Worm (Caenorhabditis elegans): ENCODE measurements around the gene ZK546.19.
"Not testable (repeated sequence)": the region's sequence is repeated elsewhere in the genome, so short reads cannot be mapped to it uniquely, and the experiment has no call there.

Gene ZK546.19

DNA sequence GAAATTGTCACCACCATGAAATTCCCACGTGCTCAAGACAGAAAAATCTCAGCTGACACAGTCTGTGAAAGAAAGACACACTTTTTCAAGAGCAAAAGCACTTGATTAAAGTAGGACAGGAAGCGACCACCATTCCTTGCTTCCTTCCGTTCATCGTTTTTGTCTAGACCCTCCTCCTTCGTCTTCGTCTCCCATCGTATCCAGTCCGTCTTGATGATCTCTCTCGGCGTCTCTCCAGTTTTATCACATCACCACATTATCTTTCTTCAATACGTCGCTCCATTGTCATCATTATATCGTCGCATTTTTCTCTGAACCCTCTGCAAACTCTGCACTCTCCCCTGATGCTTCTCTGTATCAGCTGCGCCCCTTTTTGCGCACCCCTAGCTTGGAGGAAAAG is 33.4 kb upstream of the ZK546.19 start:
- TF ChIP-seq ceh-36 (tag; optimal IDR thresholded peaks at IDR 0.05) = no peak
- TF ChIP-seq ets-7 (tag; optimal IDR thresholded peaks at IDR 0.05) = no peak
- no peak for TF ChIP-seq ama-1 (optimal IDR thresholded peaks at IDR 0.05)
- TF ChIP-seq pes-1 (GFP tag; IDR thresholded peaks at IDR 0.05) = no peak
- no peak for TF ChIP-seq flt-1 (GFP tag; IDR thresholded peaks at IDR 0.05)
- TF ChIP-seq tbx-11 (GFP tag; IDR thresholded peaks at IDR 0.05) = no peak

DNA sequence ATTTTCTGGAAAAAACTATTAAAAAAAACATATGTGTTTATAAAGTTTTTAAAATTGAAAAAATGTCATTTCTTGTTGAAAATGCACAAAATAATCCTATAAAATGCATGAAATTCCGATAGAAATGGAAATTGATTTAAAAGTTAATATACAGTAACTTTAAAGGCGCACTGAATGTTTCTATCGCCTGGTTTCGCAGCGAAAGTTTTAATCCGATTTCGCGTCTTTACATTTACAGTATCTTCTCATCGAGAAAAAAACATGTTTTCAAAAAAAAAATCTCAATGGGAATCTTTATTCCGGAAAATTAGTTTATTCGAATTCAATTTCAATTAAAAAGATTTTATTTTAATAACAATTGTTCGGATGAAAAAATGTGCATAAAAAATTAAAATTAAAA is 27.3 kb upstream of the ZK546.19 start, which contains the start of gene R05F9.11:
Gene R05F9.11 (minus strand): TSS at position 5 of the 400 bp plus-strand sequence.
- TF ChIP-seq tra-4 (tag; optimal IDR thresholded peaks at IDR 0.05) = no peak
- no peak for TF ChIP-seq flt-1 (GFP tag; IDR thresholded peaks at IDR 0.05)
- TF ChIP-seq aly-1 (tag; optimal IDR thresholded peaks at IDR 0.05) = no peak
- TF ChIP-seq ets-7 (tag; optimal IDR thresholded peaks at IDR 0.05) = no peak
- TF ChIP-seq sea-1 (GFP tag; conservative IDR thresholded peaks at IDR 0.05) = no peak
- TF ChIP-seq tbx-37 (GFP tag; conservative IDR thresholded peaks at IDR 0.05) = no peak

DNA sequence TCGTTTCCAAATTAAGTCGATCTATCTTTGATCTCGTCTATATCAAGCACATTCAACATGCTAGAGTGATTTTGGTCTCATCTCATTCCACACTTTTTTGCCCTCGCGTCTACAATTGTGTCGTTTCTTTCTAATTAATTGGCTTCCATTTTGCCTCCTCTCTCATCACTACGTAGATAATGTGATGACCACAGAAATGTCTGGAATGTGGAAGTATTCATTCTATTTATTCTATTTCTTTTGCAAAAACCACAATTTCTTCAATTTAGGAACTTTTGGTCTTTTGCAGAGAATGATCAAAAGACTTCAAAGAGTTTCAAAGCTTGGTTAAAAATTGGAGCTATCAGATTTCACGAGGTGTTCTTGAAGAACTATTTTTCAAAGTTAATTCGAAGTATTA is 26.0 kb upstream of the ZK546.19 start:
- TF ChIP-seq hmg-4 (GFP tag; optimal IDR thresholded peaks at IDR 0.05) (no peak), pes-1 (GFP tag; IDR thresholded peaks at IDR 0.05) (no peak), ceh-36 (tag; optimal IDR thresholded peaks at IDR 0.05) (no peak), tbx-37 (GFP tag; conservative IDR thresholded peaks at IDR 0.05) (no peak), B0310.2 (tag; optimal IDR thresholded peaks at IDR 0.05) (no peak), ets-7 (tag; optimal IDR thresholded peaks at IDR 0.05) (no peak), ama-1 (optimal IDR thresholded peaks at IDR 0.05) (no peak), flt-1 (GFP tag; IDR thresholded peaks at IDR 0.05) (no peak)

- TF ChIP-seq B0310.2 (tag; optimal IDR thresholded peaks at IDR 0.05); hmg-4 (GFP tag; optimal IDR thresholded peaks at IDR 0.05); flt-1 (GFP tag; IDR thresholded peaks at IDR 0.05): not testable (repeated sequence)
Observed at ce11 chrII:4916462-4916861, 25.1 kb upstream of the ZK546.19 start, which contains the start of gene msp-31. TSS of gene msp-31 (minus strand) at chrII:4916562.

- TF ChIP-seq hmbx-1 (tag; optimal IDR thresholded peaks at IDR 0.05) = no peak
Observed at ce11 chrII:4918501-4919021, 23.0 kb upstream of the ZK546.19 start.

DNA sequence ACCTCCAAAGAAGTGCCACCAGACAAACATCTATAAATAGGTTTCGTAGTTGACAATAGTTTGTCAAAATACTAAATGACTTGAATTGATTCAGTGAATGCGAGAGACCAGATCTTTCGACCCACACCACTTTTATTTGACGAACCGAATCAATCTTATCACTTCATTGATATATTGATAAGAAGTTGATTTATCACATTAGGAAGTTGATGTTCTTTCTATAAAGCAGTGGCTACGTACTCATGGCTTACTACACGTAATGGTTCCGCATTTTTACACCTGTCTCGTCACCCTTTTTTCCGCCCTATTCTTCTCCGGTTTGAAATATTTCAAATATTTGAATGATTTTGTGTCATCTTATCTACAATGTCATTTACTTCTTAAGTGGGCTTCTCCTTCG is 20.9 kb upstream of the ZK546.19 start:
- TF ChIP-seq aly-1 (tag; optimal IDR thresholded peaks at IDR 0.05) = no peak

- TF ChIP-seq ceh-36 (tag; optimal IDR thresholded peaks at IDR 0.05) = no peak
- TF ChIP-seq scrt-1 (GFP tag; IDR thresholded peaks at IDR 0.05) = no peak
- TF ChIP-seq hnd-1 (tag; optimal IDR thresholded peaks at IDR 0.05) = no peak
- TF ChIP-seq B0310.2 (tag; optimal IDR thresholded peaks at IDR 0.05) = no peak
- TF ChIP-seq ceh-13 (GFP tag; optimal IDR thresholded peaks at IDR 0.05) = no peak
- no peak for TF ChIP-seq aly-1 (tag; optimal IDR thresholded peaks at IDR 0.05)
- no peak for TF ChIP-seq ama-1 (optimal IDR thresholded peaks at IDR 0.05)
- TF ChIP-seq flt-1 (GFP tag; IDR thresholded peaks at IDR 0.05) = no peak
- TF ChIP-seq hmbx-1 (tag; optimal IDR thresholded peaks at IDR 0.05) = no peak
- TF ChIP-seq pes-1 (GFP tag; IDR thresholded peaks at IDR 0.05) = no peak
- TF ChIP-seq ets-7 (tag; optimal IDR thresholded peaks at IDR 0.05) = no peak
- TF ChIP-seq sea-1 (GFP tag; conservative IDR thresholded peaks at IDR 0.05) = no peak
- TF ChIP-seq F13C5.2 (tag; optimal IDR thresholded peaks at IDR 0.05) = no peak
- no peak for TF ChIP-seq hmg-4 (GFP tag; optimal IDR thresholded peaks at IDR 0.05)
- TF ChIP-seq tbx-11 (GFP tag; IDR thresholded peaks at IDR 0.05) = no peak
- TF ChIP-seq tra-4 (tag; optimal IDR thresholded peaks at IDR 0.05) = no peak
- TF ChIP-seq tbx-37 (GFP tag; conservative IDR thresholded peaks at IDR 0.05) = no peak
Observed at ce11 chrII:4924729-4925128, 16.8 kb upstream of the ZK546.19 start.

DNA sequence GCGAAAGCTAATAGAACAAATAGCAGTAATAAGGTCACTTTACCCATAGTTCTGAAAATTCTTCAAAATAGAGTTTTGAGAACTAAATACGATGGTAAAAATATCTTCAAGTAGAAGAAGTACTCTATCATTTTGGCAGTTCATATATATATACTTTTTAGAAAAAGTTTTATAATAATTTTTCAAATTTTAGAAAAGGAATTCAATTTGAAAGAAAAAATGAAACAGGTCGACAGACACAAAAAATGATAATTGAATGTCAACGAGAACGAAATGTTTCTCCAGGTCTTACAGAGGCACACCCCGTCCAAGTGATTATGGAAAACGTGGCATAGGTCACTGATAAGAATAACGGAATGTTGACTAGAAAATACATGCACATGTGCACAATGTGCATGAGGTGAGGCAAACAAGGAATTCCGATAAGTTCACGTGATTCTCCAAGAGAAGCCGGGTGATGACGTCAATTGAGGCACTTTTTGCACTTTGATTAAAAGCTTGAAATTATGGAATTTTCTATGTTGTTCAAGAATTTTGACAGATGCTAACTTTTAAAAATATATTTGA is 16.2 kb upstream of the ZK546.19 start, which contains the start of gene aagr-2:
Gene aagr-2 (minus strand): TSS at position 51 of the 567 bp plus-strand sequence.
- TF ChIP-seq hmg-4 (GFP tag; optimal IDR thresholded peaks at IDR 0.05) = no peak
- no peak for TF ChIP-seq aly-1 (tag; optimal IDR thresholded peaks at IDR 0.05)
- no peak for TF ChIP-seq hnd-1 (tag; optimal IDR thresholded peaks at IDR 0.05)
- no peak for TF ChIP-seq F13C5.2 (tag; optimal IDR thresholded peaks at IDR 0.05)
- no peak for TF ChIP-seq ceh-36 (tag; optimal IDR thresholded peaks at IDR 0.05)
- TF ChIP-seq B0310.2 (tag; optimal IDR thresholded peaks at IDR 0.05) = no peak
- TF ChIP-seq scrt-1 (GFP tag; IDR thresholded peaks at IDR 0.05) = no peak
- TF ChIP-seq tra-4 (tag; optimal IDR thresholded peaks at IDR 0.05) = no peak
- no peak for TF ChIP-seq ets-7 (tag; optimal IDR thresholded peaks at IDR 0.05)
- TF ChIP-seq hmbx-1 (tag; optimal IDR thresholded peaks at IDR 0.05) = no peak
- no peak for TF ChIP-seq flt-1 (GFP tag; IDR thresholded peaks at IDR 0.05)
- no peak for TF ChIP-seq tbx-37 (GFP tag; conservative IDR thresholded peaks at IDR 0.05)
- no peak for TF ChIP-seq sea-1 (GFP tag; conservative IDR thresholded peaks at IDR 0.05)
- no peak for TF ChIP-seq tbx-11 (GFP tag; IDR thresholded peaks at IDR 0.05)
- TF ChIP-seq pes-1 (GFP tag; IDR thresholded peaks at IDR 0.05) = no peak
- TF ChIP-seq ceh-13 (GFP tag; optimal IDR thresholded peaks at IDR 0.05) = no peak
- TF ChIP-seq ama-1 (optimal IDR thresholded peaks at IDR 0.05) = no peak

ce11 chrII:4928367-4928766 is 13.2 kb upstream of the ZK546.19 start:
- TF ChIP-seq sea-1 (GFP tag; conservative IDR thresholded peaks at IDR 0.05) (0 out of 2 replicates have a peak, but pooled peaks have one; percentile 52), tbx-11 (GFP tag; IDR thresholded peaks at IDR 0.05) (peak; percentile 64; the same call in 1 of the 2 replicates), tbx-37 (GFP tag; conservative IDR thresholded peaks at IDR 0.05) (peak; percentile 64), flt-1 (GFP tag; IDR thresholded peaks at IDR 0.05) (peak; percentile 71), pes-1 (GFP tag; IDR thresholded peaks at IDR 0.05) (peak; percentile 75; the same call in 1 of the 2 replicates)
